Worm (Caenorhabditis elegans) whole organism, mixed stage, embryonic: ENCODE data around the gene pitr-5.

Experiments used
- bed-3 ChIP-seq: fragments of 200-800 bp; sonication (Bioruptor generic); optimal IDR thresholded peaks from 3 replicates; lab custom pipeline; 2018; ENCODE audit warnings: mild to moderate bottlenecking, missing genetic modification characterization, moderate library complexity, missing compliant biosample characterization
- ces-1 ChIP-seq: fragments of 150-350 bp; optimal IDR thresholded peaks from 2 replicates; lab custom pipeline; 2014; ENCODE audit warnings: missing biosample characterization, missing genetic modification reagents, missing genetic modification characterization
- elt-1 ChIP-seq: sonication (generic microtip); optimal IDR thresholded peaks from 2 replicates; lab custom pipeline; 2017; ENCODE audit warnings: missing genetic modification characterization, mild to moderate bottlenecking, missing compliant biosample characterization, antibody characterized with exemption, moderate library complexity, borderline replicate concordance; ENCODE audit not compliant: insufficient read depth
- flh-1 ChIP-seq: fragments of 200-800 bp; sonication (Bioruptor generic); optimal IDR thresholded peaks from 2 replicates; lab custom pipeline; 2018; ENCODE audit warnings: mild to moderate bottlenecking, missing genetic modification characterization, moderate library complexity, missing compliant biosample characterization
- lin-13 ChIP-seq: fragments of 150-350 bp; optimal IDR thresholded peaks from 2 replicates; lab custom pipeline; 2014; ENCODE audit warnings: missing biosample characterization, missing genetic modification characterization
- nhr-12 ChIP-seq: fragments of 150-350 bp; optimal IDR thresholded peaks from 2 replicates; lab custom pipeline; 2014; ENCODE audit warnings: missing biosample characterization, missing genetic modification characterization
- nhr-237 ChIP-seq: fragments of 150-350 bp; optimal IDR thresholded peaks from 2 replicates; lab custom pipeline; 2014; ENCODE audit warnings: missing biosample characterization, missing genetic modification characterization
- pha-4 ChIP-seq: fragments of 150-350 bp; optimal IDR thresholded peaks from 2 replicates; lab custom pipeline; 2018; ENCODE audit warnings: missing biosample characterization, missing genetic modification reagents, missing genetic modification characterization
- sem-2 ChIP-seq: fragments of 200-800 bp; sonication (Bioruptor generic); optimal IDR thresholded peaks from 2 replicates; lab custom pipeline; 2018; ENCODE audit warnings: mild to moderate bottlenecking, missing genetic modification characterization, missing compliant biosample characterization
- snpc-4 ChIP-seq: fragments of 150-350 bp; optimal IDR thresholded peaks from 2 replicates; lab custom pipeline; 2014; ENCODE audit warnings: missing biosample characterization, missing genetic modification characterization
- tbx-8 ChIP-seq: fragments of 200-800 bp; sonication (Bioruptor generic); optimal IDR thresholded peaks from 2 replicates; lab custom pipeline; 2018; ENCODE audit warnings: mild to moderate bottlenecking, missing genetic modification characterization, moderate library complexity, missing compliant biosample characterization
- unc-62 ChIP-seq: fragments of 150-350 bp; optimal IDR thresholded peaks from 2 replicates; lab custom pipeline; 2014; ENCODE audit warnings: missing biosample characterization, missing genetic modification reagents, missing genetic modification characterization
- ztf-11 ChIP-seq: fragments of 150-350 bp; optimal IDR thresholded peaks from 2 replicates; lab custom pipeline; 2014; ENCODE audit warnings: missing biosample characterization, missing genetic modification characterization

DNA sequence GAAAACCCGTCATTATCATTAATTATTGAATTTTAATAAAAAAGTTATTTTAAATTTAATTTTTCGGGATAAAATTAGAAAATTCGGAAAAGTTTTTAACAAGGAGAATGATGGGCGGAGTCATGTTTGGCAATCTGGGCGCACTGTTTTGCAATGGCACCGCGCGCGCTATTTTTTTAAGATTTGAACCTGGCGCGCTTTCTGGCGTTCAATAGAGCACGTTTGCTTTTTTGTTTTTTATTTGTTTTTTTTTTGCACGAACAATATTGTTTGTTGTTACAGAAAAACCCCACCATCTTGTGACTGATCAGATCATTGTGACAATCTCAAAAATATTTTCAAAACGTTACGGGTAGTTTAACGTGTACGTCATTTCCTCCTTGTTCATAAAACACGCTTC lies 52.5 kb downstream of the pitr-5 start, which contains the start of gene hyls-1:
- TF ChIP-seq lin-13 (tag; lab: Kevin White, UChicago) (peak; percentile 33), snpc-4 (tag; lab: Kevin White, UChicago) (no peak), nhr-237 (tag; lab: Kevin White, UChicago) (peak; percentile 82), bed-3 (no peak), ztf-11 (tag; lab: Kevin White, UChicago) (no peak), nhr-12 (tag; lab: Kevin White, UChicago) (no peak), tbx-8 (no peak), unc-62 (GFP tag; lab: Kevin White, UChicago) (no peak), sem-2 (GFP tag; lab: Kevin White, UChicago) (no peak), pha-4 (tag; lab: Kevin White, UChicago) (peak; percentile 42), flh-1 (no peak), elt-1 (tag; lab: Kevin White, UChicago) (no peak), ces-1 (GFP tag; lab: Kevin White, UChicago) (peak; percentile 73)
